Worm (Caenorhabditis elegans) whole organism, L3 larva: ENCODE measurements around the gene srg-59.

Experiments
- R02D3.7 ChIP-seq: fragments of 150-350 bp; optimal IDR thresholded peaks from 2 replicates; lab custom pipeline; 2014; ENCODE audit warnings: missing biosample characterization, missing genetic modification characterization
- aly-2 ChIP-seq: fragments of 150-350 bp; optimal IDR thresholded peaks from 2 replicates; lab custom pipeline; 2014; ENCODE audit warnings: missing biosample characterization, missing genetic modification characterization
- ama-1 ChIP-seq: fragments of 150-350 bp; optimal IDR thresholded peaks from 2 replicates; lab custom pipeline; 2018
- ceh-82 ChIP-seq: fragments of 150-350 bp; optimal IDR thresholded peaks from 2 replicates; lab custom pipeline; 2014; ENCODE audit warnings: missing biosample characterization, missing genetic modification characterization
- fkh-10 ChIP-seq: sonication (generic microtip); optimal IDR thresholded peaks from 2 replicates; lab custom pipeline; 2017; ENCODE audit warnings: missing biosample characterization, missing genetic modification reagents, missing genetic modification characterization
- hmg-11 ChIP-seq: sonication (generic microtip); optimal IDR thresholded peaks from 2 replicates; lab custom pipeline; 2016; ENCODE audit warnings: missing genetic modification characterization, missing compliant biosample characterization
- lin-15B ChIP-seq: fragments of 150-350 bp; optimal IDR thresholded peaks from 2 replicates; lab custom pipeline; 2014; ENCODE audit warnings: missing biosample characterization, missing genetic modification characterization
- nhr-12 ChIP-seq: fragments of 150-350 bp; optimal IDR thresholded peaks from 2 replicates; lab custom pipeline; 2014; ENCODE audit warnings: missing biosample characterization, missing genetic modification characterization
- nhr-77 ChIP-seq: fragments of 150-350 bp; optimal IDR thresholded peaks from 2 replicates; lab custom pipeline; 2014; ENCODE audit warnings: missing biosample characterization, missing genetic modification characterization
- pha-4 ChIP-seq: fragments of 150-350 bp; optimal IDR thresholded peaks from 2 replicates; lab custom pipeline; 2014; ENCODE audit warnings: missing biosample characterization, missing genetic modification reagents, missing genetic modification characterization
- pqm-1 ChIP-seq: fragments of 150-350 bp; optimal IDR thresholded peaks from 2 replicates; lab custom pipeline; 2017; ENCODE audit warnings: missing biosample characterization, missing genetic modification characterization, inconsistent platforms
- unc-62 ChIP-seq: fragments of 150-350 bp; sonication (generic microtip); optimal IDR thresholded peaks from 4 replicates; lab custom pipeline; 2014; ENCODE audit warnings: missing biosample characterization, missing genetic modification reagents, missing genetic modification characterization
- zag-1 ChIP-seq: fragments of 150-350 bp; optimal IDR thresholded peaks from 2 replicates; lab custom pipeline; 2014; ENCODE audit warnings: missing biosample characterization, missing genetic modification characterization
- ztf-11 ChIP-seq: fragments of 150-350 bp; optimal IDR thresholded peaks from 2 replicates; lab custom pipeline; 2014; ENCODE audit warnings: missing biosample characterization, missing genetic modification characterization

DNA sequence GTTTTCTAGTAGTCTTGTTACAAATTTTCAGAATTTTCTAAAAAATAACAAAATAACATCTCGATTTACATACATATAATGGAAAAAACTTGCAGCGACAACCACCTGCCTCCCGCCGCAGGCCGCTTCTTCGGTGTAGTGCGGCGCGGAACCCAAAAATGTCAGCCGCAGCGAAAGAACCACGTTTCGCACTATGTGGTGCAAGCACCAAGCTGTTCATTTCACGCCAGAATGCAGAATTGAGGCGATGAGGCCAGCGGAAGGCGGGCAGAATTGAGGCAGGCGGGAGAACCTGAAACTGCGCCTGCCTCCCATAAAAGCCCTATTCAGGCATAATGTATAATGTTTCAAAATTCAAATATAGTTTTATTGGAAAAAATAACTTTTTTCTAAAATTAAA, 36.3 kb upstream of the srg-59 start:
- TF ChIP-seq ceh-82 (tag; lab: Kevin White, UChicago) (no peak), zag-1 (no peak), ama-1 (lab: Kevin White, UChicago) (no peak), R02D3.7 (tag; lab: Kevin White, UChicago) (no peak), fkh-10 (GFP tag; lab: Kevin White, UChicago) (no peak), nhr-77 (tag; lab: Kevin White, UChicago) (no peak), unc-62 (no peak), nhr-12 (tag; lab: Kevin White, UChicago) (no peak), aly-2 (tag; lab: Kevin White, UChicago) (no peak), pqm-1 (tag; lab: Kevin White, UChicago) (no peak), pha-4 (tag; lab: Kevin White, UChicago) (no peak), lin-15B (tag; lab: Kevin White, UChicago) (no peak), ztf-11 (tag; lab: Kevin White, UChicago) (no peak), hmg-11 (tag; lab: Kevin White, UChicago) (no peak)
